Worm (Caenorhabditis elegans) whole organism, L4 larva: Measurements from ENCODE around the gene F35E12.2.

Source experiments
- Y105C5A.15 ChIP-seq: fragments of 200-800 bp; sonication (Bioruptor generic); IDR thresholded peaks from 2 replicates; pipeline ENCODE4 v1.3.6; 2022; ENCODE audit warnings: missing genetic modification characterization, missing compliant biosample characterization
- ama-1 ChIP-seq: fragments of 150-350 bp; optimal IDR thresholded peaks from 2 replicates; lab custom pipeline; 2014; ENCODE audit warnings: inconsistent platforms, mixed read lengths
- cey-2 ChIP-seq: sonication (generic microtip); optimal IDR thresholded peaks from 3 replicates; lab custom pipeline; 2017; ENCODE audit warnings: missing genetic modification characterization, mild to moderate bottlenecking, missing compliant biosample characterization, antibody characterized with exemption, borderline replicate concordance; ENCODE audit not compliant: insufficient read depth
- dmd-6 ChIP-seq: fragments of 200-800 bp; sonication (Bioruptor generic); IDR thresholded peaks from 2 replicates; pipeline ENCODE4 v1.3.6; 2022; ENCODE audit warnings: missing genetic modification reagents, missing genetic modification characterization, missing compliant biosample characterization
- fkh-10 ChIP-seq: fragments of 150-350 bp; optimal IDR thresholded peaks from 2 replicates; lab custom pipeline; 2014; ENCODE audit warnings: missing biosample characterization, missing genetic modification reagents, missing genetic modification characterization
- gei-8 ChIP-seq: fragments of 200-800 bp; sonication (Bioruptor generic); optimal IDR thresholded peaks from 2 replicates; lab custom pipeline; 2018; ENCODE audit warnings: mild to moderate bottlenecking, missing genetic modification characterization, missing compliant biosample characterization
- jun-1 ChIP-seq: fragments of 150-350 bp; optimal IDR thresholded peaks from 2 replicates; lab custom pipeline; 2014; ENCODE audit warnings: missing biosample characterization, missing genetic modification reagents, missing genetic modification characterization
- lin-13 ChIP-seq: fragments of 150-350 bp; optimal IDR thresholded peaks from 2 replicates; lab custom pipeline; 2014; ENCODE audit warnings: missing biosample characterization, missing genetic modification reagents, missing genetic modification characterization
- lin-15B ChIP-seq: fragments of 150-350 bp; sonication (generic microtip); optimal IDR thresholded peaks from 3 replicates; lab custom pipeline; 2014; ENCODE audit warnings: missing biosample characterization, missing genetic modification characterization
- nhr-237 ChIP-seq: sonication (generic microtip); optimal IDR thresholded peaks from 2 replicates; lab custom pipeline; 2017; ENCODE audit warnings: missing biosample characterization, missing genetic modification characterization
- nhr-76 ChIP-seq: fragments of 150-350 bp; optimal IDR thresholded peaks from 2 replicates; lab custom pipeline; 2014; ENCODE audit warnings: missing biosample characterization, missing genetic modification characterization

- TF ChIP-seq jun-1 (tag; lab: Kevin White, UChicago) (no peak), fkh-10 (no peak), lin-15B (tag; lab: Kevin White, UChicago) (no peak), dmd-6 (GFP tag; lab: Robert Waterston, UW) (no peak), lin-13 (GFP tag; lab: Kevin White, UChicago) (no peak), Y105C5A.15 (GFP tag; lab: Robert Waterston, UW) (no peak), nhr-237 (tag; lab: Kevin White, UChicago) (no peak), nhr-76 (tag; lab: Kevin White, UChicago) (no peak), ama-1 (no peak), cey-2 (no peak), gei-8 (GFP tag; lab: Kevin White, UChicago) (no peak)
Measured at ce11 chrV:13771209-13771608, 46.5 kb upstream of the F35E12.2 start, which contains the start of gene F20G2.5.
